Fruit fly (Drosophila melanogaster) whole organism, embryonic: Measurements from ENCODE around the gene CG4313.

Source experiments
- Asciz ChIP-seq: fragments of 200-800 bp; sonication (Bioruptor generic); optimal IDR thresholded peaks from 2 replicates; lab custom pipeline; 2017; ENCODE audit warnings: missing biosample characterization, mild to moderate bottlenecking, missing genetic modification characterization, missing genetic modification reagents
- BtbVII ChIP-seq: fragments of 200-800 bp; sonication (Bioruptor generic); optimal IDR thresholded peaks from 3 replicates; lab custom pipeline; 2017; ENCODE audit warnings: missing biosample characterization, mild to moderate bottlenecking, missing genetic modification characterization
- CG11504 ChIP-seq: fragments of 200-800 bp; sonication (Bioruptor generic); optimal IDR thresholded peaks from 3 replicates; lab custom pipeline; 2019; ENCODE audit warnings: missing biosample characterization, mild to moderate bottlenecking, missing genetic modification characterization, moderate library complexity
- CG11723 ChIP-seq: fragments of 200-800 bp; sonication (Bioruptor generic); optimal IDR thresholded peaks from 2 replicates; lab custom pipeline; 2017; ENCODE audit warnings: missing biosample characterization, mild to moderate bottlenecking, missing genetic modification characterization
- CG12104 ChIP-seq: fragments of 200-800 bp; sonication (Bioruptor generic); optimal IDR thresholded peaks from 3 replicates; lab custom pipeline; 2016; ENCODE audit warnings: missing biosample characterization, missing genetic modification characterization
- CG13894 ChIP-seq: fragments of 200-800 bp; sonication (Bioruptor generic); optimal IDR thresholded peaks from 3 replicates; lab custom pipeline; 2018; ENCODE audit warnings: missing biosample characterization, mild to moderate bottlenecking, missing genetic modification characterization, moderate library complexity
- CG14667 ChIP-seq: fragments of 200-800 bp; sonication (Bioruptor generic); IDR thresholded peaks from 2 replicates; pipeline ENCODE4 v1.3.6; 2022; ENCODE audit warnings: missing biosample characterization, missing genetic modification characterization
- CG1529 ChIP-seq: fragments of 200-800 bp; sonication (Bioruptor generic); optimal IDR thresholded peaks from 3 replicates; lab custom pipeline; 2018; ENCODE audit warnings: missing biosample characterization, missing genetic modification characterization
- CG3726 ChIP-seq: fragments of 200-800 bp; sonication (Bioruptor generic); IDR thresholded peaks from 3 replicates; pipeline ENCODE4, ENCODE4 v1.3.6; 2022; ENCODE audit warnings: missing biosample characterization, missing genetic modification characterization
- CG3838 ChIP-seq: fragments of 200-800 bp; sonication (Bioruptor generic); optimal IDR thresholded peaks from 3 replicates; lab custom pipeline; 2016; ENCODE audit warnings: missing biosample characterization, missing genetic modification characterization
- CG6654 ChIP-seq: fragments of 200-800 bp; sonication (Bioruptor generic); optimal IDR thresholded peaks from 2 replicates; lab custom pipeline; 2017; ENCODE audit warnings: missing biosample characterization, mild to moderate bottlenecking, missing genetic modification characterization
- CG6813 ChIP-seq: fragments of 200-800 bp; sonication (Bioruptor generic); optimal IDR thresholded peaks from 2 replicates; lab custom pipeline; 2017; ENCODE audit warnings: missing biosample characterization, missing genetic modification characterization, mild to moderate bottlenecking, moderate library complexity, missing genetic modification reagents
- CG6854 ChIP-seq: fragments of 200-800 bp; sonication (Bioruptor generic); optimal IDR thresholded peaks from 3 replicates; lab custom pipeline; 2017; ENCODE audit warnings: missing biosample characterization, mild to moderate bottlenecking, missing genetic modification characterization
- CG8388 ChIP-seq: fragments of 200-800 bp; sonication (Bioruptor generic); optimal IDR thresholded peaks from 2 replicates; lab custom pipeline; 2019; ENCODE audit warnings: missing biosample characterization, mild to moderate bottlenecking, missing genetic modification characterization, moderate library complexity
- CrebB ChIP-seq: fragments of 200-800 bp; sonication (Bioruptor generic); optimal IDR thresholded peaks from 3 replicates; lab custom pipeline; 2018; ENCODE audit warnings: missing biosample characterization, mild to moderate bottlenecking, missing genetic modification characterization
- D ChIP-seq, 2 experiments: fragments of 200-800 bp in 1 of 2; fragments of >200 bp in 1 of 2; sonication (Bioruptor generic) in 1 of 2; optimal IDR thresholded peaks; 2 replicates in 1 of 2; 3 replicates in 1 of 2; lab custom pipeline; 2017; ENCODE audit warnings: mild to moderate bottlenecking in 1 of 2, missing biosample characterization in 1 of 2, missing genetic modification characterization in 1 of 2, missing genetic modification reagents in 1 of 2
- Dek ChIP-seq: fragments of 200-800 bp; sonication (Bioruptor generic); optimal IDR thresholded peaks from 3 replicates; lab custom pipeline; 2019; ENCODE audit warnings: missing biosample characterization, mild to moderate bottlenecking, missing genetic modification characterization, moderate library complexity
- E2f2 ChIP-seq: fragments of 200-800 bp; sonication (Bioruptor generic); IDR thresholded peaks from 2 replicates; pipeline ENCODE4 v1.3.6; 2022; ENCODE audit warnings: missing biosample characterization, missing genetic modification characterization
- Eip74EF ChIP-seq, 2 experiments: fragments of 200-800 bp in 1 of 2; fragments of >200 bp in 1 of 2; sonication (Bioruptor generic) in 1 of 2; optimal IDR thresholded peaks; 2 replicates each; lab custom pipeline; 2017 to 2019; ENCODE audit warnings: missing biosample characterization in 2 of 2, missing genetic modification characterization in 2 of 2, mild to moderate bottlenecking in 1 of 2, moderate library complexity in 1 of 2
- Hsf ChIP-seq: fragments of 200-800 bp; sonication (Bioruptor generic); optimal IDR thresholded peaks from 3 replicates; lab custom pipeline; 2016; ENCODE audit warnings: missing biosample characterization, missing genetic modification characterization
- Mad ChIP-seq: fragments of 200-800 bp; sonication (Bioruptor generic); optimal IDR thresholded peaks from 2 replicates; lab custom pipeline; 2016; ENCODE audit warnings: missing biosample characterization, missing genetic modification characterization
- Neu2 ChIP-seq: fragments of 200-800 bp; sonication (Bioruptor generic); optimal IDR thresholded peaks from 3 replicates; lab custom pipeline; 2016; ENCODE audit warnings: missing biosample characterization, missing genetic modification characterization, borderline replicate concordance
- NfI ChIP-seq: fragments of 200-800 bp; sonication (Bioruptor generic); optimal IDR thresholded peaks from 3 replicates; lab custom pipeline; 2018; ENCODE audit warnings: missing biosample characterization, mild to moderate bottlenecking, missing genetic modification characterization, moderate library complexity
- Optix ChIP-seq: fragments of 200-800 bp; sonication (Bioruptor generic); IDR thresholded peaks from 3 replicates; pipeline ENCODE4 v1.3.6; 2022; ENCODE audit warnings: missing biosample characterization, missing genetic modification characterization
- PHDP ChIP-seq: fragments of 200-800 bp; sonication (Bioruptor generic); optimal IDR thresholded peaks from 3 replicates; lab custom pipeline; 2018; ENCODE audit warnings: missing biosample characterization, mild to moderate bottlenecking, missing genetic modification characterization, moderate library complexity
- Pdp1 ChIP-seq, 2 experiments: fragments of 200-800 bp; sonication (Bioruptor generic); optimal IDR thresholded peaks; 3 replicates each; lab custom pipeline; 2016; ENCODE audit warnings: missing biosample characterization in 2 of 2, missing genetic modification characterization in 2 of 2, mild to moderate bottlenecking in 1 of 2, moderate library complexity in 1 of 2
- Scr ChIP-seq: fragments of 200-800 bp; sonication (Bioruptor generic); IDR thresholded peaks from 2 replicates; pipeline ENCODE4 v1.3.6; 2022; ENCODE audit warnings: missing biosample characterization, missing genetic modification characterization; ENCODE audit not compliant: partially characterized antibody
- al ChIP-seq: fragments of 200-800 bp; sonication (Bioruptor generic); IDR thresholded peaks from 2 replicates; pipeline ENCODE4 v1.3.6; 2022; ENCODE audit warnings: missing biosample characterization, missing genetic modification characterization
- ap ChIP-seq: fragments of 200-800 bp; sonication (Bioruptor generic); IDR thresholded peaks from 2 replicates; pipeline ENCODE4 v1.3.6; 2022; ENCODE audit warnings: missing biosample characterization, missing genetic modification characterization
- ara ChIP-seq: fragments of 200-800 bp; sonication (Bioruptor generic); IDR thresholded peaks from 2 replicates; pipeline ENCODE4 v1.3.6; 2022; ENCODE audit warnings: missing biosample characterization, missing genetic modification characterization
- bab2 ChIP-seq: fragments of 200-800 bp; sonication (Bioruptor generic); optimal IDR thresholded peaks from 2 replicates; lab custom pipeline; 2016; ENCODE audit warnings: missing biosample characterization, missing genetic modification characterization
- cad ChIP-seq: fragments of >200 bp; optimal IDR thresholded peaks from 2 replicates; lab custom pipeline; 2017; ENCODE audit warnings: missing biosample characterization, missing genetic modification characterization
- chm ChIP-seq: fragments of 200-800 bp; sonication (Bioruptor generic); IDR thresholded peaks from 2 replicates; pipeline ENCODE4 v1.3.6; 2022; ENCODE audit warnings: missing biosample characterization, missing genetic modification characterization
- dmrt11E ChIP-seq: fragments of 200-800 bp; sonication (Bioruptor generic); optimal IDR thresholded peaks from 3 replicates; lab custom pipeline; 2018; ENCODE audit warnings: missing biosample characterization, mild to moderate bottlenecking, missing genetic modification characterization, moderate library complexity
- ewg ChIP-seq: fragments of 200-800 bp; sonication (Bioruptor generic); optimal IDR thresholded peaks from 3 replicates; lab custom pipeline; 2017; ENCODE audit warnings: mild to moderate bottlenecking, missing biosample characterization, missing genetic modification reagents, missing genetic modification characterization
- exex ChIP-seq: fragments of 200-800 bp; sonication (Bioruptor generic); optimal IDR thresholded peaks from 4 replicates; lab custom pipeline; 2018; ENCODE audit warnings: missing biosample characterization, mild to moderate bottlenecking, missing genetic modification characterization, moderate library complexity
- gcm2 ChIP-seq: fragments of 200-800 bp; sonication (Bioruptor generic); optimal IDR thresholded peaks from 2 replicates; lab custom pipeline; 2016; ENCODE audit warnings: missing biosample characterization, missing genetic modification characterization
- grn ChIP-seq: fragments of 200-800 bp; sonication (Bioruptor generic); optimal IDR thresholded peaks from 3 replicates; lab custom pipeline; 2017; ENCODE audit warnings: missing biosample characterization, missing genetic modification characterization
- ind ChIP-seq: fragments of 200-800 bp; sonication (Bioruptor generic); optimal IDR thresholded peaks from 3 replicates; lab custom pipeline; 2016; ENCODE audit warnings: missing biosample characterization, missing genetic modification characterization
- kah ChIP-seq: fragments of 200-800 bp; sonication (Bioruptor generic); optimal IDR thresholded peaks from 2 replicates; lab custom pipeline; 2018; ENCODE audit warnings: missing biosample characterization, mild to moderate bottlenecking, missing genetic modification characterization
- knrl ChIP-seq: fragments of 200-800 bp; sonication (Bioruptor generic); IDR thresholded peaks from 3 replicates; pipeline ENCODE4 v1.3.6; 2022; ENCODE audit warnings: missing biosample characterization, missing genetic modification characterization; ENCODE audit not compliant: partially characterized antibody
- lbe ChIP-seq: fragments of 200-800 bp; sonication (Bioruptor generic); optimal IDR thresholded peaks from 2 replicates; lab custom pipeline; 2016; ENCODE audit warnings: missing biosample characterization, mild to moderate bottlenecking, missing genetic modification characterization
- pan ChIP-seq, 4 experiments: fragments of >200 bp in 3 of 4; fragments of 200-800 bp in 1 of 4; sonication (Bioruptor generic) in 1 of 4; optimal IDR thresholded peaks in 3 of 4; IDR thresholded peaks in 1 of 4; 2 replicates each; pipeline versions ENCODE4 v1.3.6 to Lab custom; 2017 to 2022; ENCODE audit warnings: missing biosample characterization in 2 of 4, missing genetic modification characterization in 2 of 4, mixed read lengths in 1 of 4
- pho ChIP-seq: fragments of 200-800 bp; sonication (Bioruptor generic); optimal IDR thresholded peaks from 2 replicates; lab custom pipeline; 2016; ENCODE audit warnings: missing biosample characterization, missing genetic modification characterization
- sd ChIP-seq: fragments of 200-800 bp; sonication (Bioruptor generic); optimal IDR thresholded peaks from 3 replicates; lab custom pipeline; 2018; ENCODE audit warnings: missing biosample characterization, mild to moderate bottlenecking, missing genetic modification characterization, moderate library complexity
- seq ChIP-seq: fragments of 200-800 bp; sonication (Bioruptor generic); IDR thresholded peaks from 2 replicates; pipeline ENCODE4 v1.3.6; 2022; ENCODE audit warnings: missing biosample characterization, missing genetic modification characterization
- tap ChIP-seq: fragments of 200-800 bp; optimal IDR thresholded peaks from 3 replicates; lab custom pipeline; 2019; ENCODE audit warnings: missing biosample characterization, mild to moderate bottlenecking, missing genetic modification characterization, moderate library complexity
- twi ChIP-seq: fragments of 200-800 bp; optimal IDR thresholded peaks from 2 replicates; lab custom pipeline; 2019; ENCODE audit warnings: missing biosample characterization, mild to moderate bottlenecking, missing genetic modification characterization, moderate library complexity
- zf30C ChIP-seq: fragments of 200-800 bp; sonication (Bioruptor generic); optimal IDR thresholded peaks from 3 replicates; lab custom pipeline; 2018; ENCODE audit warnings: missing biosample characterization, mild to moderate bottlenecking, missing genetic modification characterization

CG4313 gene

DNA sequence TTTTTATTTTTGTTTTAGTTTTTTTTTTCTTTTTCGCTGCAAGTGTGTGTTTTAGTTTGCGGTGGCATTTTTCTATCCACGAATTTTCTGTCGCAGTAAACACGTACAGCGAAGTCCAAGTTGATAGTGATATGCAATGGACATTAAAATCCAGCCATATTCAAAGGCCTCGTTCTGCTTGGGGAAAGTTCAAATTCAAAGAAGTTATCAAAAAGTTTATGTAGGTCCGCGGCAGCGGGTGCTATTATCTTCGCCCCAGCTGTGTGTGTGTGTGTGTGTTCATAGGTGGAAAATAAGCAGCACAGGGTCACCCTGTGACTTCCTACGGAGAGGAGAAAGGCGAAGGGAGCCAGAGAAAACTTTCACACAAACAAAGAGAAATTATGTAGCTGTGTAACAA is 45.8 kb downstream of the CG4313 start (continued):
- TF ChIP-seq CG6813: no peak
- no peak for TF ChIP-seq CrebB (tag; lab: Kevin White, UChicago)
- TF ChIP-seq chm (GFP tag; lab: Robert Waterston, UW): peak; percentile 81
- peak; percentile 55 for TF ChIP-seq ewg
- TF ChIP-seq CG12104 (GFP tag; lab: Kevin White, UChicago): no peak
- TF ChIP-seq CG8388 (GFP tag; lab: Kevin White, UChicago): peak; percentile 70
- no peak for TF ChIP-seq pan (optimal IDR thresholded peaks at IDR 0.05; lab: Kevin White, UChicago)
- TF ChIP-seq pan (GFP tag; optimal IDR thresholded peaks at IDR 0.05 in 1 of 2, IDR thresholded peaks at IDR 0.05 in 1 of 2): peak in 1 of 2 experiments; percentile 71
- TF ChIP-seq sd (tag; lab: Kevin White, UChicago): no peak
- no peak for TF ChIP-seq Mad (GFP tag; lab: Kevin White, UChicago)
- TF ChIP-seq CG3726 (GFP tag; lab: Robert Waterston, UW): 0 out of 3 replicates have a peak, but pooled peaks have one; percentile 37
- peak; percentile 69 for TF ChIP-seq CG11504 (tag; lab: Kevin White, UChicago)
- 0 out of 2 replicates have a peak, but pooled peaks have one; percentile 27 for TF ChIP-seq al
- TF ChIP-seq CG6854 (GFP tag; lab: Kevin White, UChicago): no peak
- peak; percentile 54 for TF ChIP-seq PHDP (tag; lab: Kevin White, UChicago)
- no peak for TF ChIP-seq gcm2 (GFP tag; lab: Kevin White, UChicago)
- peak; percentile 51 for TF ChIP-seq CG11723
- peak; percentile 34 to 36 for TF ChIP-seq Pdp1 (GFP tag; optimal IDR thresholded peaks at IDR 0.05; lab: Kevin White, UChicago)
- peak; percentile 39 for TF ChIP-seq kah (GFP tag; lab: Kevin White, UChicago)
- no peak for TF ChIP-seq CG6654
- TF ChIP-seq CG1529 (GFP tag; lab: Kevin White, UChicago): peak; percentile 51
- no peak for TF ChIP-seq BtbVII
- no peak for TF ChIP-seq lbe (GFP tag; lab: Kevin White, UChicago)
- TF ChIP-seq seq: peak; percentile 75
- no peak for TF ChIP-seq exex (tag; lab: Kevin White, UChicago)
- TF ChIP-seq CG14667 (GFP tag; lab: Robert Waterston, UW): peak; percentile 51
- TF ChIP-seq knrl (GFP tag; lab: Robert Waterston, UW): no peak
- TF ChIP-seq D (optimal IDR thresholded peaks at IDR 0.05; lab: Kevin White, UChicago): no peak
- peak; percentile 44 for TF ChIP-seq D (GFP tag; optimal IDR thresholded peaks at IDR 0.05; lab: Kevin White, UChicago)
- peak; percentile 48 for TF ChIP-seq ind (GFP tag; lab: Kevin White, UChicago)
- TF ChIP-seq Dek: peak; percentile 35
- no peak for TF ChIP-seq Neu2 (GFP tag; lab: Kevin White, UChicago)
- peak; percentile 43; the same call in 1 of the 2 replicates for TF ChIP-seq E2f2 (GFP tag; lab: Robert Waterston, UW)
- TF ChIP-seq Eip74EF (GFP tag; optimal IDR thresholded peaks at IDR 0.05; lab: Kevin White, UChicago): peak in 1 of 2 experiments; percentile 3
- peak; percentile 70 for TF ChIP-seq bab2 (GFP tag; lab: Kevin White, UChicago)
- TF ChIP-seq twi (tag; lab: Kevin White, UChicago): peak; percentile 8
- no peak for TF ChIP-seq CG3838
- TF ChIP-seq zf30C (GFP tag; lab: Kevin White, UChicago): no peak
- peak; percentile 17; the same call in 1 of the 2 replicates for TF ChIP-seq ara (GFP tag; lab: Robert Waterston, UW)
- peak; percentile 45 for TF ChIP-seq Asciz (GFP tag; lab: Kevin White, UChicago)
- TF ChIP-seq Hsf (GFP tag; lab: Kevin White, UChicago): peak; percentile 48
- TF ChIP-seq Optix (GFP tag; lab: Robert Waterston, UW): peak; percentile 67
- TF ChIP-seq grn: no peak
- TF ChIP-seq dmrt11E: peak; percentile 55
- no peak for TF ChIP-seq Scr (GFP tag; lab: Robert Waterston, UW)
- TF ChIP-seq cad (GFP tag; lab: Kevin White, UChicago): no peak
- no peak for TF ChIP-seq CG13894
- TF ChIP-seq tap: peak; percentile 51
- TF ChIP-seq NfI (GFP tag; lab: Kevin White, UChicago): peak; percentile 68
- peak; percentile 62 for TF ChIP-seq ap (GFP tag; lab: Robert Waterston, UW)
- no peak for TF ChIP-seq pho
